Fruit fly (Drosophila melanogaster): ENCODE measurements around the gene MED20.

Gene MED20

dm6 chr2L:8104094-8104493 lies 31.4 kb upstream of the MED20 start (continued):
- no peak for TF ChIP-seq Jarid2 (GFP tag; optimal IDR thresholded peaks at IDR 0.05)
- TF ChIP-seq insv (GFP tag; optimal IDR thresholded peaks at IDR 0.05): no peak
- TF ChIP-seq rib (GFP tag; IDR thresholded peaks at IDR 0.05): peak; percentile 60
- no peak for TF ChIP-seq CG7963 (GFP tag; IDR thresholded peaks at IDR 0.05; ENCODE audit: partially characterized antibody)
- no peak for TF ChIP-seq CG9797 (GFP tag; optimal IDR thresholded peaks at IDR 0.05)
- no peak for TF ChIP-seq trem (tag; optimal IDR thresholded peaks at IDR 0.05)
- no peak for TF ChIP-seq nerfin-1 (tag; optimal IDR thresholded peaks at IDR 0.05)
- no peak for TF ChIP-seq Lpt (GFP tag; optimal IDR thresholded peaks at IDR 0.05)
- no peak for TF ChIP-seq pho (GFP tag; optimal IDR thresholded peaks at IDR 0.05)
- TF ChIP-seq chn (GFP tag; optimal IDR thresholded peaks at IDR 0.05): no peak
- TF ChIP-seq CG10274 (GFP tag; optimal IDR thresholded peaks at IDR 0.05): no peak
- peak; percentile 50 for TF ChIP-seq CG7745 (tag; optimal IDR thresholded peaks at IDR 0.05)
- no peak for TF ChIP-seq CG11085 (GFP tag; IDR thresholded peaks at IDR 0.05)
- no peak for TF ChIP-seq Kr (GFP tag; optimal IDR thresholded peaks at IDR 0.05)
- TF ChIP-seq en (GFP tag; optimal IDR thresholded peaks at IDR 0.05): no peak
- TF ChIP-seq CG12942 (GFP tag; optimal IDR thresholded peaks at IDR 0.05): no peak
- peak; percentile 61 for TF ChIP-seq ftz-f1 (GFP tag; optimal IDR thresholded peaks at IDR 0.05)
- TF ChIP-seq stwl (tag; optimal IDR thresholded peaks at IDR 0.05): no peak
- no peak for TF ChIP-seq CG13894 (tag; optimal IDR thresholded peaks at IDR 0.05)
- peak; percentile 79 for TF ChIP-seq cg (GFP tag; optimal IDR thresholded peaks at IDR 0.05)
- TF ChIP-seq Nf-YC (tag; optimal IDR thresholded peaks at IDR 0.05): peak; percentile 10
- TF ChIP-seq Eip74EF (GFP tag; optimal IDR thresholded peaks at IDR 0.05): peak in 1 of 2 experiments; percentile 11
- TF ChIP-seq gce (GFP tag; IDR thresholded peaks at IDR 0.05): no peak
- no peak for TF ChIP-seq kay (GFP tag; optimal IDR thresholded peaks at IDR 0.05)
- TF ChIP-seq CG2678 (tag; optimal IDR thresholded peaks at IDR 0.05): no peak
- TF ChIP-seq Hr39 (optimal IDR thresholded peaks at IDR 0.05): no peak
- no peak for TF ChIP-seq Dref (GFP tag; IDR thresholded peaks at IDR 0.05)
- TF ChIP-seq fd64A (GFP tag; optimal IDR thresholded peaks at IDR 0.05): no peak
- TF ChIP-seq CG3407 (GFP tag; optimal IDR thresholded peaks at IDR 0.05): no peak
- no peak for TF ChIP-seq Taf1 (GFP tag; IDR thresholded peaks at IDR 0.05)
- no peak for TF ChIP-seq CG7839 (tag; optimal IDR thresholded peaks at IDR 0.05)
- TF ChIP-seq eve (GFP tag; optimal IDR thresholded peaks at IDR 0.05): no peak
- TF ChIP-seq CG8924 (tag; optimal IDR thresholded peaks at IDR 0.05): no peak
- peak; percentile 40 for TF ChIP-seq CG12769 (tag; optimal IDR thresholded peaks at IDR 0.05)
- TF ChIP-seq unpg (GFP tag; optimal IDR thresholded peaks at IDR 0.05): no peak
- no peak for TF ChIP-seq fd96Cb (tag; optimal IDR thresholded peaks at IDR 0.05)
- no peak for TF ChIP-seq E2f2 (GFP tag; IDR thresholded peaks at IDR 0.05)
- no peak for TF ChIP-seq CG6765 (GFP tag; optimal IDR thresholded peaks at IDR 0.05)
- TF ChIP-seq bbx (GFP tag; IDR thresholded peaks at IDR 0.05; ENCODE audit: partially characterized antibody): no peak
- TF ChIP-seq Pdp1 (GFP tag; optimal IDR thresholded peaks at IDR 0.05): peak in 1 of 2 experiments; percentile 35
- TF ChIP-seq H2.0 (GFP tag; IDR thresholded peaks at IDR 0.05): no peak
- TF ChIP-seq odd (GFP tag; optimal IDR thresholded peaks at IDR 0.05): no peak
- no peak for TF ChIP-seq HmgZ (tag; optimal IDR thresholded peaks at IDR 0.05)
- peak; percentile 92 for TF ChIP-seq Awh (GFP tag; IDR thresholded peaks at IDR 0.05)
- TF ChIP-seq kni (GFP tag; optimal IDR thresholded peaks at IDR 0.05): peak; percentile 63
- no peak for TF ChIP-seq CTCF (GFP tag; optimal IDR thresholded peaks at IDR 0.05)
- TF ChIP-seq Aef1 (GFP tag; IDR thresholded peaks at IDR 0.05): peak; percentile 64; the same call in 2 of the 3 replicates
- peak in 1 of 3 experiments; percentile 0 for TF ChIP-seq lola (GFP tag; optimal IDR thresholded peaks at IDR 0.05)
- TF ChIP-seq slbo (GFP tag; IDR thresholded peaks at IDR 0.05): no peak
- TF ChIP-seq CG4360 (GFP tag; IDR thresholded peaks at IDR 0.05): peak; percentile 64
- peak; percentile 8; the same call in 1 of the 2 replicates for TF ChIP-seq CG13287 (GFP tag; IDR thresholded peaks at IDR 0.05; ENCODE audit: partially characterized antibody)

All from whole organism, embryonic.